Worm (Caenorhabditis elegans) whole organism, L4/young adult: ENCODE measurements around the gene ssna-1.

Experiments used
- W03F9.2 ChIP-seq: fragments of 150-350 bp; optimal IDR thresholded peaks from 2 replicates; lab custom pipeline; 2014; ENCODE audit warnings: missing biosample characterization, missing genetic modification characterization
- dao-5 ChIP-seq: sonication (generic microtip); optimal IDR thresholded peaks from 2 replicates; lab custom pipeline; 2016; ENCODE audit warnings: missing genotype, missing genetic modification characterization, moderate library complexity, missing compliant biosample characterization
- him-1 ChIP-seq: sonication (generic microtip); optimal IDR thresholded peaks from 2 replicates; lab custom pipeline; 2016; ENCODE audit warnings: missing genotype, missing genetic modification reagents, missing genetic modification characterization, missing compliant biosample characterization

- TF ChIP-seq him-1 (tag; lab: Kevin White, UChicago) (no peak), dao-5 (tag; lab: Kevin White, UChicago) (no peak), W03F9.2 (tag; lab: Kevin White, UChicago) (no peak)
Observed at ce11 chrIV:383135-383731, 4.7 kb upstream of the ssna-1 start, which contains the start of gene spl-1.
